Worm (Caenorhabditis elegans): ENCODE results near the gene glna-2.

The glna-2 gene

DNA sequence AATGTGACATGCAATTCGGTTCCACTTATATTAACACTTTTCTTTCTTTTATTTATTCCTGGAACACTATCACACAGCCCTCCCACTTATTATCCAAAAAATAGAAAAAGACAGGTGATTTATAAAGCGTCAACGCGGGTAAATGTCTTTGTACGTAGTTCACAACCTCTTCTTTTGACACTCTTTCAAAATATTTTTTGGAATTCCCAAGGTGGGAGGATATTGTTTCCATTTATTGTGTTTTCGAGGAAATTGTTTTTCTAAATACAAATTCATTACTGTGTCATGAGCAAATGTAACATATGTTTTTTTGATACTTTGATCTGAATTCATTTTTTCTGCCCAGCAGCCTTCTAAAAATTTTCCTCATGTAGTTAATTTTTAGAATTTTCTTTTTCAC, 49.5 kb downstream of the glna-2 start:
- TF ChIP-seq mcd-1 (GFP tag; IDR thresholded peaks at IDR 0.05) (no peak), T26A5.8 (tag; optimal IDR thresholded peaks at IDR 0.05) (no peak), C17E4.6 (GFP tag; IDR thresholded peaks at IDR 0.05) (no peak), F55B11.4 (tag; optimal IDR thresholded peaks at IDR 0.05; ENCODE audit: borderline replicate concordance, insufficient read depth) (no peak), lin-40 (tag; optimal IDR thresholded peaks at IDR 0.05) (no peak), ceh-79 (tag; optimal IDR thresholded peaks at IDR 0.05) (no peak), nhr-80 (tag; optimal IDR thresholded peaks at IDR 0.05) (no peak), bed-2 (GFP tag; IDR thresholded peaks at IDR 0.05) (no peak), ZK185.1 (tag; optimal IDR thresholded peaks at IDR 0.05; ENCODE audit: poor library complexity, severe bottlenecking) (no peak), rec-8 (tag; optimal IDR thresholded peaks at IDR 0.05) (no peak), hlh-12 (tag; optimal IDR thresholded peaks at IDR 0.05) (no peak), nhr-179 (tag; optimal IDR thresholded peaks at IDR 0.05) (no peak), sea-2 (GFP tag; IDR thresholded peaks at IDR 0.05) (no peak), D2030.7 (GFP tag; IDR thresholded peaks at IDR 0.05) (no peak), snpc-1.3 (tag; optimal IDR thresholded peaks at IDR 0.05; ENCODE audit: insufficient read depth) (no peak), bed-1 (GFP tag; IDR thresholded peaks at IDR 0.05) (no peak), efl-1 (GFP tag; optimal IDR thresholded peaks at IDR 0.05) (no peak), ceh-58 (GFP tag; IDR thresholded peaks at IDR 0.05) (no peak), B0019.2 (GFP tag; conservative IDR thresholded peaks at IDR 0.05) (no peak)

DNA sequence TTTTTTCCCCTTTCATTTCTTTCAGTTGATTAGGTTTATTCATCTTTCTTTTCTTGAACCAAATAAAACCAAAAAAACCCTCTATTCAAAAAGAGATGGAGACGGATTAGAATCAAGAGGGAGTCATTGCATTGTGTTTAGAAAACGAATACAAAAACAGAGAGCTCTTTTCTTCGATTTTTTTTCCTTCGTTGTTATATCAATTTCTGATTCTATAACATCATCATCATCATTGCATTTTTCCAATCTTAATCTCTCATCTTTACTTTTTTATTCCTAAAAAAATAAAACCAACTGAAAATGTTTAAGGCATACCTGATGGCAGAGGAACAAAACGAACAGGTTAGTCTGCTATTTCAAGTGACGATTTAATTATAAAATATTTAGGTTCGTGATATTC, 50.3 kb downstream of the glna-2 start, which contains the start of gene T05H10.8:
T05H10.8 (plus strand) TSS at position 301 of the 400 bp plus-strand sequence.
- TF ChIP-seq nfya-2 (GFP tag; IDR thresholded peaks at IDR 0.05) (no peak), pha-4 (tag; optimal IDR thresholded peaks at IDR 0.05) (no peak), F57A8.1 (GFP tag; optimal IDR thresholded peaks at IDR 0.05) (no peak), fkh-3 (tag; optimal IDR thresholded peaks at IDR 0.05) (no peak), F49E8.2 (tag; optimal IDR thresholded peaks at IDR 0.05; ENCODE audit: insufficient read depth) (no peak), tlf-1 (GFP tag; optimal IDR thresholded peaks at IDR 0.05) (no peak), F23B12.7 (tag; optimal IDR thresholded peaks at IDR 0.05; ENCODE audit: insufficient read depth) (no peak), sea-2 (GFP tag; IDR thresholded peaks at IDR 0.05) (no peak), ceh-58 (GFP tag; IDR thresholded peaks at IDR 0.05) (no peak), let-526 (GFP tag; IDR thresholded peaks at IDR 0.05) (no peak), egl-44 (GFP tag; IDR thresholded peaks at IDR 0.05) (no peak), ztf-6 (GFP tag; IDR thresholded peaks at IDR 0.05) (no peak)

DNA sequence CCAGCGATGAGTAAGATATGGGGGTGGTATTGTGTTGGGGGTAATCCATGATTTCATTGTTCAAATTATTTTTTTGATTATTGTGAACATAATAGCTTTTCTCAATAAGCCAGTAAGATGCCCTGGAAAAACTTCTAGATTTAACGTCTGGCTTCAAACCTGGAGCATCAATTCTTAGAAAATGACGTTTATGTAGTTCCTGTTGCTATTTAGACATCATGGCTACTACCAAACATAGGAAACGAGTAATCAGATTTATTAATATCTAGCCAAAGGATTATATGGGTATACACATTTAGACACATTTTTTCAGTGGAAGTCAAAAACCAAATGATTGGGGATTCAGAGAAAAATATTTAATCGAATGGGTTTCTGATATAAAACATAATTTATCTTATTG, 51.1 kb downstream of the glna-2 start:
- TF ChIP-seq dox-1 (GFP tag; IDR thresholded peaks at IDR 0.05): no peak
- TF ChIP-seq F55B11.4 (tag; optimal IDR thresholded peaks at IDR 0.05; ENCODE audit: borderline replicate concordance, insufficient read depth): no peak
- TF ChIP-seq rpc-1 (optimal IDR thresholded peaks at IDR 0.05): no peak
- no peak for TF ChIP-seq rpc-1 (tag; optimal IDR thresholded peaks at IDR 0.05)
- no peak for TF ChIP-seq ceh-40 (GFP tag; IDR thresholded peaks at IDR 0.05)
- no peak for TF ChIP-seq lin-54 (GFP tag; optimal IDR thresholded peaks at IDR 0.05)
- no peak for TF ChIP-seq lin-35 (GFP tag; optimal IDR thresholded peaks at IDR 0.05)
- no peak for TF ChIP-seq hlh-12 (tag; optimal IDR thresholded peaks at IDR 0.05)
- no peak for TF ChIP-seq bed-1 (GFP tag; IDR thresholded peaks at IDR 0.05)
- no peak for TF ChIP-seq ceh-91 (GFP tag; IDR thresholded peaks at IDR 0.05)

All from whole organism, young adult.